Worm (Caenorhabditis elegans): Measurements from ENCODE around the gene K02H11.9.

DNA sequence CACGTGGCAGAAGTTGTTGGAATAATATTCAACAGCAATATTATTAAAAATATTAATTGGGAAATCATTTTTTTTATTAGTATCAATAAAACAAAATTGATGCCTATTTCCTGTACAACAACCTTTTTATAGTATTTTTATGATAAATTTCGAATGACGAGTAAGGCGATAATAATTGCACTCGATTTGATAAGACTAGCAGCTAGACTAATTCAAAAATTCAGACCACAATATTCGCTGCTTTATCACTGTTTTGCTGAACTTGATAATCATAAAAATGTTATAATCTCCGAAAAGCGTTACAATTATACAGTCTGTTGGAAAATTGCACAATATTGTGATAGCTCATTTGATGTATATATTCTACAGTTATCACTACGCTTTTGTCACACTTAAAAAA is 8.8 kb upstream of the K02H11.9 start, which contains the start of gene oac-32:
- no peak for TF ChIP-seq ama-1 (optimal IDR thresholded peaks at IDR 0.05)
- TF ChIP-seq ceh-13 (GFP tag; optimal IDR thresholded peaks at IDR 0.05), result no peak
- TF ChIP-seq ceh-36 (tag; optimal IDR thresholded peaks at IDR 0.05), result no peak
- TF ChIP-seq hmg-4 (GFP tag; optimal IDR thresholded peaks at IDR 0.05), result no peak
- TF ChIP-seq tra-4 (tag; optimal IDR thresholded peaks at IDR 0.05), result no peak
- TF ChIP-seq B0310.2 (tag; optimal IDR thresholded peaks at IDR 0.05), result no peak
- no peak for TF ChIP-seq flt-1 (GFP tag; IDR thresholded peaks at IDR 0.05)
